Worm (Caenorhabditis elegans) whole organism, early embryonic: ENCODE data around the gene Y55D5A.1.

ENCODE experiments used
- F13C5.2 ChIP-seq: sonication (generic microtip); optimal IDR thresholded peaks from 2 replicates; lab custom pipeline; 2017; ENCODE audit warnings: mild to moderate bottlenecking, missing genetic modification characterization, inconsistent platforms, missing compliant biosample characterization
- ama-1 ChIP-seq: fragments of 150-350 bp; optimal IDR thresholded peaks from 2 replicates; lab custom pipeline; 2014
- sea-1 ChIP-seq: fragments of 200-800 bp; sonication (Bioruptor generic); conservative IDR thresholded peaks from 2 replicates; pipeline ENCODE4 v1.3.6; 2022; ENCODE audit warnings: missing genetic modification characterization, missing compliant biosample characterization
- tra-4 ChIP-seq: sonication (generic microtip); optimal IDR thresholded peaks from 2 replicates; lab custom pipeline; 2017; ENCODE audit warnings: missing genetic modification characterization, missing compliant biosample characterization

ce11 chrIII:3033931-3034330 is 51.7 kb downstream of the Y55D5A.1 start:
- no peak for TF ChIP-seq ama-1 (lab: Kevin White, UChicago)
- TF ChIP-seq tra-4 (tag; lab: Kevin White, UChicago), result no peak
- no peak for TF ChIP-seq sea-1
- TF ChIP-seq F13C5.2 (tag; lab: Kevin White, UChicago), result no peak
